Worm (Caenorhabditis elegans): Measurements from ENCODE around the gene tin-9.2.
A peak's percentile ranks its signal among the peaks of the same experiment; 100 is the strongest.

DNA sequence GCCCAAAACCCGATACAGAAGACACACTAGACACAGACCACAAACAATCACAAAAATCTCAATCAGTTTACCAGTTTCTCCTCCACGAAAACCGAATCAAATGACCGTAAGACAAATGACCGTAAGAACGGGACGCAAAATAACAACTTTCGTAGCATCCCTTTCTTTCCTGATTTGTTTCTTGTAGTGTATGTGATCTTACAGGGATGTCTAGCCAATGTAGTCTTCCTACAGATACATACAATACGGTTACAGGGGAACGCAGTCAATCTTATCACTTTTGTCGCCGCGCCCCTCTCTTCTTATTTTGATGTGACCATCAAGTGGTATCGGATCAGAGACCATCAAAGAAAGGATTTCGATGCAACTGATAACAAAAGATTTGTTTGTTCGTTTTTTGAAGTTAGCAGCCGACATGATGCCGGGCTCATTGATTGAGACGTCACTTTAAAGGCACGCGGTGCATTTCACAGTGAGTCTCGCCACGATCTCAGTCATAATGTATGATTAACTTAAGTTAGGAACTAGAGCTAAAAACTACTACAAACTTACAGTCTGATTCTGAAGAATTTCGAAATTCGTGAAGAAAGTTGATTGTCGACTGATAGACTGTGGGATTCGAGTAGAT lies 23.1 kb upstream of the tin-9.2 start:
- TF ChIP-seq lin-35 (GFP tag; optimal IDR thresholded peaks at IDR 0.05) (peak in 1 of 2 experiments; percentile 45), elt-3 (tag; optimal IDR thresholded peaks at IDR 0.05) (peak in 4 of 6 experiments; percentile 14 to 67 (median 36)), jun-1 (tag; optimal IDR thresholded peaks at IDR 0.05) (no peak), unc-62 (GFP tag; optimal IDR thresholded peaks at IDR 0.05) (no peak), ceh-82 (tag; optimal IDR thresholded peaks at IDR 0.05) (no peak), lsy-2 (tag; optimal IDR thresholded peaks at IDR 0.05) (no peak), nhr-28 (tag; optimal IDR thresholded peaks at IDR 0.05) (no peak), dpl-1 (GFP tag; optimal IDR thresholded peaks at IDR 0.05) (peak in 1 of 3 experiments; percentile 3), snpc-4 (tag; optimal IDR thresholded peaks at IDR 0.05) (no peak), egl-27 (tag; optimal IDR thresholded peaks at IDR 0.05) (no peak)
